Worm (Caenorhabditis elegans): Measurements from ENCODE around the gene C25H3.7.

- TF ChIP-seq unc-62 (GFP tag; optimal IDR thresholded peaks at IDR 0.05), result no peak
- TF ChIP-seq nhr-237 (tag; optimal IDR thresholded peaks at IDR 0.05), result no peak
- no peak for TF ChIP-seq lsy-2 (tag; optimal IDR thresholded peaks at IDR 0.05)
- TF ChIP-seq snpc-4 (tag; optimal IDR thresholded peaks at IDR 0.05), result no peak
- TF ChIP-seq drap-1 (GFP tag; optimal IDR thresholded peaks at IDR 0.05), result no peak
- no peak for TF ChIP-seq zip-8 (tag; optimal IDR thresholded peaks at IDR 0.05)
- TF ChIP-seq bed-3 (GFP tag; optimal IDR thresholded peaks at IDR 0.05), result no peak
- TF ChIP-seq mep-1 (tag; optimal IDR thresholded peaks at IDR 0.05), result no peak
- no peak for TF ChIP-seq unc-120 (tag; optimal IDR thresholded peaks at IDR 0.05; ENCODE audit: poor library complexity, severe bottlenecking)
- no peak for TF ChIP-seq tbx-8 (GFP tag; optimal IDR thresholded peaks at IDR 0.05)
Measured at ce11 chrII:5715745-5716357, 47.1 kb upstream of the C25H3.7 start, which contains the start of the genes C18A3.10 and C18A3.3.

Measured in whole organism, mixed stage, embryonic.